Fruit fly (Drosophila melanogaster): ENCODE data around the gene CG13255.

- TF ChIP-seq Hr78 (GFP tag; optimal IDR thresholded peaks at IDR 0.05) = no peak
- TF ChIP-seq fru (GFP tag; optimal IDR thresholded peaks at IDR 0.05) = no peak
- no peak for TF ChIP-seq psq (GFP tag; optimal IDR thresholded peaks at IDR 0.05)
These were observed 19.4 kb upstream of the CG13255 start, which contains the start of gene Mst77F for dm6 chr3L:20817927-20818326.

All from whole organism, wandering third instar larva.